Worm (Caenorhabditis elegans): ENCODE data around the gene F56D6.23.

ce11 chrIV:3873195-3873594, 45.1 kb upstream of the F56D6.23 start:
- TF ChIP-seq F13C5.2 (tag; optimal IDR thresholded peaks at IDR 0.05) (no peak), flt-1 (GFP tag; IDR thresholded peaks at IDR 0.05) (no peak)
